Fruit fly (Drosophila melanogaster): ENCODE data around the gene COX8.

Gene COX8

dm6 chr3L:21507354-21507928 lies 31.8 kb downstream of the COX8 start, which contains the start of the genes Glg1 and M6 (continued):
- peak; percentile 40 for TF ChIP-seq kni (GFP tag; optimal IDR thresholded peaks at IDR 0.05)
- no peak for TF ChIP-seq CG17568 (GFP tag; optimal IDR thresholded peaks at IDR 0.05)
- TF ChIP-seq gfzf (GFP tag; optimal IDR thresholded peaks at IDR 0.05), result peak; percentile 15
- no peak for TF ChIP-seq pita (GFP tag; optimal IDR thresholded peaks at IDR 0.05)
- TF ChIP-seq pfk (GFP tag; optimal IDR thresholded peaks at IDR 0.05), result no peak
- peak; percentile 66 for TF ChIP-seq CG15696 (tag; optimal IDR thresholded peaks at IDR 0.05)
- TF ChIP-seq ato (GFP tag; IDR thresholded peaks at IDR 0.05; ENCODE audit: partially characterized antibody), result peak; percentile 89
- TF ChIP-seq tio (GFP tag; optimal IDR thresholded peaks at IDR 0.05), result no peak
- peak; percentile 77 for TF ChIP-seq Abd-B (GFP tag; optimal IDR thresholded peaks at IDR 0.05)
- no peak for TF ChIP-seq btn (GFP tag; optimal IDR thresholded peaks at IDR 0.05)
- TF ChIP-seq CG12155 (GFP tag; optimal IDR thresholded peaks at IDR 0.05), result peak; percentile 75
- TF ChIP-seq tx (GFP tag; optimal IDR thresholded peaks at IDR 0.05), result peak; percentile 36
- TF ChIP-seq Ets65A (GFP tag), result peak; percentile 94
- TF ChIP-seq Sin3A (optimal IDR thresholded peaks at IDR 0.05), result peak; percentile 79
- TF ChIP-seq tgo (GFP tag; IDR thresholded peaks at IDR 0.05), result peak; percentile 52
- peak; percentile 7 for TF ChIP-seq tup (GFP tag; optimal IDR thresholded peaks at IDR 0.05)
- TF ChIP-seq zen2 (GFP tag; IDR thresholded peaks at IDR 0.05; ENCODE audit: partially characterized antibody), result peak; percentile 74
- TF ChIP-seq CG2116 (GFP tag; optimal IDR thresholded peaks at IDR 0.05), result peak; percentile 80
- peak; percentile 49 for TF ChIP-seq Lhr (GFP tag; optimal IDR thresholded peaks at IDR 0.05)
- TF ChIP-seq CG1792 (GFP tag; optimal IDR thresholded peaks at IDR 0.05), result peak; percentile 27
- TF ChIP-seq NfI (GFP tag; optimal IDR thresholded peaks at IDR 0.05), result peak; percentile 69
- TF ChIP-seq Adf1 (GFP tag; IDR thresholded peaks at IDR 0.05), result peak; percentile 41; the same call in 1 of the 2 replicates
- TF ChIP-seq BEAF-32 (GFP tag; optimal IDR thresholded peaks at IDR 0.05), result peak; percentile 97
- TF ChIP-seq ssp (GFP tag; IDR thresholded peaks at IDR 0.05), result peak; percentile 44; the same call in 1 of the 2 replicates
- TF ChIP-seq onecut (GFP tag; IDR thresholded peaks at IDR 0.05), result peak; percentile 58
- TF ChIP-seq Dip2 (GFP tag; IDR thresholded peaks at IDR 0.05), result no peak
- TF ChIP-seq H15 (GFP tag; IDR thresholded peaks at IDR 0.05), result peak; percentile 29; the same call in 1 of the 3 replicates
- peak; percentile 72 for TF ChIP-seq CG13775 (GFP tag; optimal IDR thresholded peaks at IDR 0.05)
- peak; percentile 73 for TF ChIP-seq CG3847 (GFP tag; IDR thresholded peaks at IDR 0.05)
- 0 out of 2 replicates have a peak, but pooled peaks have one; percentile 12 for TF ChIP-seq Ravus (GFP tag; IDR thresholded peaks at IDR 0.05)
- TF ChIP-seq CG12942 (GFP tag; optimal IDR thresholded peaks at IDR 0.05), result peak; percentile 46
- TF ChIP-seq emc (GFP tag; optimal IDR thresholded peaks at IDR 0.05), result peak; percentile 3
- peak; percentile 95 for TF ChIP-seq phol (tag; optimal IDR thresholded peaks at IDR 0.05)
- TF ChIP-seq pum (GFP tag; optimal IDR thresholded peaks at IDR 0.05), result peak; percentile 69
- TF ChIP-seq CG42726 (GFP tag; IDR thresholded peaks at IDR 0.05; ENCODE audit: partially characterized antibody), result peak; percentile 94
- peak; percentile 67 for TF ChIP-seq CG17328 (GFP tag; IDR thresholded peaks at IDR 0.05)
- TF ChIP-seq CG11247 (GFP tag; IDR thresholded peaks at IDR 0.05), result no peak
- TF ChIP-seq shn (GFP tag; optimal IDR thresholded peaks at IDR 0.05), result peak; percentile 57
- TF ChIP-seq Doc2 (GFP tag; IDR thresholded peaks at IDR 0.05), result no peak
- no peak for TF ChIP-seq CG3407 (GFP tag; optimal IDR thresholded peaks at IDR 0.05)
- peak; percentile 65 to 74 for TF ChIP-seq dpn (GFP tag; optimal IDR thresholded peaks at IDR 0.05)
- peak; percentile 46 for TF ChIP-seq H2.0 (GFP tag; IDR thresholded peaks at IDR 0.05)
- TF ChIP-seq Oaz (GFP tag; IDR thresholded peaks at IDR 0.05), result no peak
- peak; percentile 18 for TF ChIP-seq tap (tag; optimal IDR thresholded peaks at IDR 0.05)
- TF ChIP-seq Optix (GFP tag; IDR thresholded peaks at IDR 0.05), result no peak
- TF ChIP-seq crc (GFP tag; optimal IDR thresholded peaks at IDR 0.05), result no peak
- TF ChIP-seq zfh2 (GFP tag; optimal IDR thresholded peaks at IDR 0.05), result peak; percentile 76
- TF ChIP-seq CG11723 (GFP tag; optimal IDR thresholded peaks at IDR 0.05), result peak; percentile 14
- TF ChIP-seq hth (optimal IDR thresholded peaks at IDR 0.05), result no peak
- 0 out of 2 replicates have a peak, but pooled peaks have one; percentile 2 for TF ChIP-seq Rx (GFP tag; IDR thresholded peaks at IDR 0.05)
- peak; percentile 88 for TF ChIP-seq bcd (GFP tag; optimal IDR thresholded peaks at IDR 0.05)

Data from whole organism, embryonic.